Worm (Caenorhabditis elegans): ENCODE data around the gene F19C6.3.

Gene F19C6.3

ce11 chrX:10008664-10009063 is at the start of gene F19C6.3:
TSS of gene F19C6.3 (minus strand) at chrX:10008764.
- TF ChIP-seq nhr-43 (tag; optimal IDR thresholded peaks at IDR 0.05; ENCODE audit: poor library complexity, severe bottlenecking) (no peak), nhr-12 (tag; optimal IDR thresholded peaks at IDR 0.05) (no peak), daf-12 (tag; optimal IDR thresholded peaks at IDR 0.05) (no peak), unc-62 (GFP tag; optimal IDR thresholded peaks at IDR 0.05) (no peak), fkh-10 (GFP tag; optimal IDR thresholded peaks at IDR 0.05) (no peak), ceh-16 (tag; optimal IDR thresholded peaks at IDR 0.05) (no peak), fkh-2 (tag; optimal IDR thresholded peaks at IDR 0.05) (no peak), elt-3 (tag; optimal IDR thresholded peaks at IDR 0.05) (no peak), ztf-4 (tag; optimal IDR thresholded peaks at IDR 0.05) (no peak), mdl-1 (tag; optimal IDR thresholded peaks at IDR 0.05) (no peak), mml-1 (tag; optimal IDR thresholded peaks at IDR 0.05) (no peak), nhr-77 (tag; optimal IDR thresholded peaks at IDR 0.05) (no peak), ama-1 (optimal IDR thresholded peaks at IDR 0.05) (no peak), lin-39 (tag; optimal IDR thresholded peaks at IDR 0.05) (no peak), ztf-11 (tag; optimal IDR thresholded peaks at IDR 0.05) (no peak)

- no peak for TF ChIP-seq lin-39 (tag; optimal IDR thresholded peaks at IDR 0.05)
- no peak for TF ChIP-seq ztf-11 (tag; optimal IDR thresholded peaks at IDR 0.05)
- no peak for TF ChIP-seq ceh-28 (tag; optimal IDR thresholded peaks at IDR 0.05)
- TF ChIP-seq nhr-77 (tag; optimal IDR thresholded peaks at IDR 0.05) = no peak
- TF ChIP-seq daf-12 (tag; optimal IDR thresholded peaks at IDR 0.05) = no peak
Measured at ce11 chrX:10058332-10058731, 49.8 kb upstream of the F19C6.3 start, which contains the start of gene ZC373.2. TSS of gene ZC373.2 (minus strand) at chrX:10058432.

- TF ChIP-seq elt-3 (tag; optimal IDR thresholded peaks at IDR 0.05) (peak in 1 of 3 experiments; percentile 25), nhr-25 (tag; optimal IDR thresholded peaks at IDR 0.05) (no peak), elt-2 (tag; optimal IDR thresholded peaks at IDR 0.05) (peak; percentile 71), pqm-1 (tag; optimal IDR thresholded peaks at IDR 0.05) (peak; percentile 25)
Measured at ce11 chrX:10054410-10054800, 45.8 kb upstream of the F19C6.3 start.

- no peak for TF ChIP-seq unc-62 (GFP tag; optimal IDR thresholded peaks at IDR 0.05)
- TF ChIP-seq nhr-25 (tag; optimal IDR thresholded peaks at IDR 0.05) = peak; percentile 38
- TF ChIP-seq pha-4 (tag; optimal IDR thresholded peaks at IDR 0.05) = peak; percentile 19
- no peak for TF ChIP-seq nhr-237 (tag; optimal IDR thresholded peaks at IDR 0.05)
- TF ChIP-seq unc-39 (tag; optimal IDR thresholded peaks at IDR 0.05) = no peak
- TF ChIP-seq elt-2 (tag; optimal IDR thresholded peaks at IDR 0.05) = peak; percentile 88
- no peak for TF ChIP-seq fkh-2 (tag; optimal IDR thresholded peaks at IDR 0.05)
- no peak for TF ChIP-seq elt-3 (tag; optimal IDR thresholded peaks at IDR 0.05)
- no peak for TF ChIP-seq lin-15B (tag; optimal IDR thresholded peaks at IDR 0.05)
- no peak for TF ChIP-seq R02D3.7 (tag; optimal IDR thresholded peaks at IDR 0.05)
- TF ChIP-seq ama-1 (optimal IDR thresholded peaks at IDR 0.05) = no peak
- peak; percentile 27 for TF ChIP-seq elt-1 (tag; optimal IDR thresholded peaks at IDR 0.05)
- no peak for TF ChIP-seq nhr-12 (tag; optimal IDR thresholded peaks at IDR 0.05)
- no peak for TF ChIP-seq eor-1 (tag; optimal IDR thresholded peaks at IDR 0.05)
- TF ChIP-seq pqm-1 (tag; optimal IDR thresholded peaks at IDR 0.05) = peak; percentile 53
- TF ChIP-seq mdl-1 (tag; optimal IDR thresholded peaks at IDR 0.05) = no peak
- TF ChIP-seq fkh-10 (GFP tag; optimal IDR thresholded peaks at IDR 0.05) = no peak
Measured at ce11 chrX:10053742-10054409, 45.3 kb upstream of the F19C6.3 start, which contains the start of gene cbs-1. TSS of gene cbs-1 (plus strand) at chrX:10054275.

- TF ChIP-seq mdl-1 (tag; optimal IDR thresholded peaks at IDR 0.05) (peak; percentile 38), nhr-237 (tag; optimal IDR thresholded peaks at IDR 0.05) (no peak), nfya-1 (tag; optimal IDR thresholded peaks at IDR 0.05; ENCODE audit: insufficient read depth) (peak; percentile 4), pqm-1 (tag; optimal IDR thresholded peaks at IDR 0.05) (peak; percentile 90), skn-1 (tag; optimal IDR thresholded peaks at IDR 0.05) (peak; percentile 25), nhr-77 (tag; optimal IDR thresholded peaks at IDR 0.05) (no peak), sea-2 (GFP tag; optimal IDR thresholded peaks at IDR 0.05) (no peak), elt-2 (tag; optimal IDR thresholded peaks at IDR 0.05) (peak; percentile 93), nhr-25 (tag; optimal IDR thresholded peaks at IDR 0.05) (peak; percentile 36), unc-39 (tag; optimal IDR thresholded peaks at IDR 0.05) (no peak), lsy-12 (tag; optimal IDR thresholded peaks at IDR 0.05) (peak; percentile 15), nhr-11 (tag; optimal IDR thresholded peaks at IDR 0.05) (no peak), elt-3 (tag; optimal IDR thresholded peaks at IDR 0.05) (peak in 1 of 3 experiments; percentile 81), pha-4 (tag; optimal IDR thresholded peaks at IDR 0.05) (peak; percentile 64), nhr-43 (tag; optimal IDR thresholded peaks at IDR 0.05; ENCODE audit: poor library complexity, severe bottlenecking) (peak; percentile 61), nhr-23 (tag; optimal IDR thresholded peaks at IDR 0.05) (peak; percentile 56), jun-1 (tag; optimal IDR thresholded peaks at IDR 0.05) (peak; percentile 77), ZK546.5 (tag; optimal IDR thresholded peaks at IDR 0.05) (no peak), daf-12 (tag; optimal IDR thresholded peaks at IDR 0.05) (no peak)
Measured at ce11 chrX:10051625-10052024, 43.1 kb upstream of the F19C6.3 start.
